Fruit fly (Drosophila melanogaster) whole organism, wandering third instar larva: ENCODE measurements around the gene dnt.
A peak's percentile ranks its signal among the peaks of the same experiment; 100 is the strongest.

Experiments
- Abd-B ChIP-seq: fragments of >200 bp; optimal IDR thresholded peaks from 2 replicates; lab custom pipeline; 2017; ENCODE audit warnings: missing biosample characterization, missing genetic modification characterization
- CG32264 ChIP-seq: fragments of 200-800 bp; sonication (Bioruptor generic); optimal IDR thresholded peaks from 2 replicates; lab custom pipeline; 2016; ENCODE audit warnings: missing biosample characterization, missing genetic modification characterization
- CG9705 ChIP-seq: fragments of 200-800 bp; sonication (Bioruptor generic); optimal IDR thresholded peaks from 2 replicates; lab custom pipeline; 2018; ENCODE audit warnings: missing biosample characterization, mild to moderate bottlenecking, missing genetic modification characterization
- Dfd ChIP-seq: fragments of >200 bp; optimal IDR thresholded peaks from 2 replicates; lab custom pipeline; 2017; ENCODE audit warnings: missing biosample characterization, missing genetic modification characterization
- Dif ChIP-seq: fragments of 200-275, 200-300 bp; sonication (Bioruptor generic); optimal IDR thresholded peaks from 2 replicates; lab custom pipeline; 2018; ENCODE audit warnings: missing biosample characterization, missing genetic modification characterization; ENCODE audit not compliant: partially characterized antibody
- HLH106 ChIP-seq: fragments of 200-800 bp; optimal IDR thresholded peaks from 3 replicates; lab custom pipeline; 2019; ENCODE audit warnings: missing biosample characterization, mild to moderate bottlenecking, missing genetic modification characterization, moderate library complexity
- Hnf4 ChIP-seq: fragments of 200-800 bp; sonication (Bioruptor generic); optimal IDR thresholded peaks from 2 replicates; lab custom pipeline; 2016; ENCODE audit warnings: missing biosample characterization, mild to moderate bottlenecking, missing genetic modification characterization
- Hr78 ChIP-seq: fragments of >200 bp; optimal IDR thresholded peaks from 2 replicates; lab custom pipeline; 2017; ENCODE audit warnings: missing biosample characterization, missing genetic modification characterization
- Hr83 ChIP-seq: fragments of 200-300 bp; sonication (Bioruptor generic); optimal IDR thresholded peaks from 2 replicates; lab custom pipeline; 2016; ENCODE audit warnings: missing biosample characterization, mild to moderate bottlenecking, missing genetic modification characterization, moderate library complexity; ENCODE audit not compliant: poor library complexity, severe bottlenecking
- Jra ChIP-seq: sonication (Bioruptor generic); optimal IDR thresholded peaks from 2 replicates; lab custom pipeline; 2016; ENCODE audit warnings: missing biosample characterization, missing genetic modification characterization
- Myc ChIP-seq: fragments of >200 bp; optimal IDR thresholded peaks from 2 replicates; lab custom pipeline; 2017
- N ChIP-seq: fragments of >200 bp; optimal IDR thresholded peaks from 2 replicates; lab custom pipeline; 2018; ENCODE audit warnings: missing biosample characterization, missing external identifiers, missing genetic modification characterization
- OdsH ChIP-seq: fragments of 200-800 bp; sonication (Bioruptor generic); optimal IDR thresholded peaks from 2 replicates; lab custom pipeline; 2016; ENCODE audit warnings: missing biosample characterization, mild to moderate bottlenecking, missing genetic modification characterization
- Rel ChIP-seq, 2 experiments: fragments of 200-800 bp; sonication (Bioruptor generic) in 1 of 2; optimal IDR thresholded peaks; 2 replicates in 1 of 2; 3 replicates in 1 of 2; lab custom pipeline; 2016 to 2019; ENCODE audit warnings: mild to moderate bottlenecking in 2 of 2, missing biosample characterization in 2 of 2, missing genetic modification characterization in 2 of 2, moderate library complexity in 1 of 2
- Sp1 ChIP-seq: fragments of 200-800 bp; sonication (Bioruptor generic); optimal IDR thresholded peaks from 3 replicates; lab custom pipeline; 2019; ENCODE audit warnings: missing biosample characterization, mild to moderate bottlenecking, missing genetic modification characterization, moderate library complexity
- Vsx2 ChIP-seq: fragments of 200-300, 225-300 bp; sonication (Bioruptor generic); optimal IDR thresholded peaks from 2 replicates; lab custom pipeline; 2018; ENCODE audit warnings: missing biosample characterization, missing genetic modification characterization; ENCODE audit not compliant: partially characterized antibody
- br ChIP-seq: fragments of 200-800 bp; sonication (Bioruptor generic); optimal IDR thresholded peaks from 2 replicates; lab custom pipeline; 2016; ENCODE audit warnings: missing biosample characterization, missing genetic modification characterization
- brk ChIP-seq: fragments of 200-800 bp; sonication (Bioruptor generic); optimal IDR thresholded peaks from 2 replicates; lab custom pipeline; 2016; ENCODE audit warnings: missing biosample characterization, mild to moderate bottlenecking, missing genetic modification characterization
- dl ChIP-seq, 2 experiments: fragments of 175-275, 200-275 bp in 1 of 2; fragments of 200-275 bp in 1 of 2; sonication (Bioruptor generic); optimal IDR thresholded peaks; lab custom pipeline; 2018; ENCODE audit warnings: mild to moderate bottlenecking in 2 of 2, missing biosample characterization in 2 of 2, missing genetic modification characterization in 2 of 2, moderate library complexity in 2 of 2; ENCODE audit not compliant: partially characterized antibody in 2 of 2, insufficient read depth in 1 of 2
- dmrt93B ChIP-seq: fragments of 200-800 bp; sonication (Bioruptor generic); optimal IDR thresholded peaks from 2 replicates; lab custom pipeline; 2018; ENCODE audit warnings: missing biosample characterization, mild to moderate bottlenecking, missing genetic modification characterization
- dsf ChIP-seq: sonication (Bioruptor generic); optimal IDR thresholded peaks from 2 replicates; lab custom pipeline; 2016; ENCODE audit warnings: missing biosample characterization, missing genetic modification characterization, borderline replicate concordance
- ey ChIP-seq: fragments of 200-800 bp; sonication (Bioruptor generic); optimal IDR thresholded peaks from 2 replicates; lab custom pipeline; 2016; ENCODE audit warnings: missing biosample characterization, missing genetic modification characterization
- foxo ChIP-seq, 2 experiments: fragments of 200-800 bp; sonication (Bioruptor generic); optimal IDR thresholded peaks; 2 replicates in 1 of 2; 3 replicates in 1 of 2; lab custom pipeline; 2016 to 2017; ENCODE audit warnings: missing biosample characterization in 2 of 2, missing genetic modification characterization in 2 of 2
- fru ChIP-seq: fragments of 200-800 bp; sonication (Bioruptor generic); optimal IDR thresholded peaks from 3 replicates; lab custom pipeline; 2016; ENCODE audit warnings: missing biosample characterization, mild to moderate bottlenecking, missing genetic modification characterization
- h ChIP-seq: fragments of 200-800 bp; sonication (Bioruptor generic); optimal IDR thresholded peaks from 3 replicates; lab custom pipeline; 2016; ENCODE audit warnings: missing biosample characterization, mild to moderate bottlenecking, missing genetic modification characterization
- lola ChIP-seq: fragments of >200 bp; optimal IDR thresholded peaks from 2 replicates; lab custom pipeline; 2017; ENCODE audit warnings: missing biosample characterization, missing genetic modification characterization
- pan ChIP-seq: fragments of >200 bp; optimal IDR thresholded peaks from 2 replicates; lab custom pipeline; 2017
- psq ChIP-seq: fragments of 200-800 bp; sonication (Bioruptor generic); optimal IDR thresholded peaks from 3 replicates; lab custom pipeline; 2017; ENCODE audit warnings: missing biosample characterization, mild to moderate bottlenecking, missing genetic modification characterization, moderate library complexity
- rgr ChIP-seq: fragments of 200-800 bp; sonication (Bioruptor generic); optimal IDR thresholded peaks from 3 replicates; lab custom pipeline; 2016; ENCODE audit warnings: missing biosample characterization, mild to moderate bottlenecking, missing genetic modification characterization
- sage ChIP-seq: fragments of 200-800 bp; sonication (Bioruptor generic); optimal IDR thresholded peaks from 2 replicates; lab custom pipeline; 2016; ENCODE audit warnings: missing biosample characterization, mild to moderate bottlenecking, missing genetic modification characterization
- sv ChIP-seq: fragments of 200-800 bp; sonication (Bioruptor generic); optimal IDR thresholded peaks from 3 replicates; lab custom pipeline; 2016; ENCODE audit warnings: missing biosample characterization, missing genetic modification characterization
- tai ChIP-seq: sonication (Bioruptor generic); optimal IDR thresholded peaks from 2 replicates; lab custom pipeline; 2016; ENCODE audit warnings: missing biosample characterization, missing genetic modification characterization
- usp ChIP-seq: fragments of >200 bp; optimal IDR thresholded peaks from 2 replicates; lab custom pipeline; 2017; ENCODE audit warnings: missing biosample characterization, missing genetic modification characterization
- woc ChIP-seq: sonication (Bioruptor generic); optimal IDR thresholded peaks from 2 replicates; lab custom pipeline; 2016; ENCODE audit warnings: missing biosample characterization, mild to moderate bottlenecking, missing genetic modification characterization

Gene dnt

DNA sequence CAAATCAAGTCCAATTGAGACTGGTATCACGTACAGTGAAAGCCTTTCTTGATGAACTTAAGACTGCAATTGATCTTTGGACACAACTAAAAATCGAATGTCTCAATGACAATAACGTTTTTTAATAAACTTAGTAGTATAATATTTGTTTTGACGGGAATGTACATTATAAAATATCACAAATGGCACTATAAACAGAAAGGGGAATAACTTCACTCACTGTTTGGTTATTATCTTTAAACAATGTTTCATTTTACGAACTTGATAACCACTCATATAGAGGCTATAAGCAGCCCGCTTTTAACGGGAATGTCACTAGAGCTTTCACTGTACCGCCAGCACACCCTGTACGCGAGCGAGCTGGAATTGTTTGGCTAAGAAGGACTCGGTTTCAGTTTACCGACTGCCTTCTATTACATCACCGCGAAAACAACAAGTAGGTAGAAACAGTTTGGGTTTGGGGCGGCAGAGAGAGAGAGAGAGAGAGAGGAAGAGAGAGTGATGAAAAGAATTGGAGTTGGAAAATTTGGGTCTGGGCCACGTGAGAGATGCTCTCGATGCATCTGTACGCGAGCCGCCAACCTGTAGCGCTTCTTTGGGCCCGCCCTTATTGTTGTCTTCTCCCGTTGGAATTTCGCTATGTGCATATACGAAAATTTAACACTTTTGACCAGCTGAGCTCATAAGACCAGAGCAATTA, 34.7 kb upstream of the dnt start:
- TF ChIP-seq brk (GFP tag; lab: Kevin White, UChicago), result no peak
- TF ChIP-seq rgr (GFP tag; lab: Kevin White, UChicago), result peak; percentile 64
- TF ChIP-seq N (GFP tag; lab: Kevin White, UChicago), result no peak
- no peak for TF ChIP-seq sv (GFP tag; lab: Kevin White, UChicago)
- TF ChIP-seq Dif, result peak; percentile 75
- peak; percentile 75 for TF ChIP-seq fru (GFP tag; lab: Kevin White, UChicago)
- no peak for TF ChIP-seq Hr78
- no peak for TF ChIP-seq Rel (GFP tag; optimal IDR thresholded peaks at IDR 0.05; lab: Kevin White, UChicago)
- TF ChIP-seq Rel (tag; optimal IDR thresholded peaks at IDR 0.05; lab: Kevin White, UChicago), result peak; percentile 60
- TF ChIP-seq tai (GFP tag; lab: Kevin White, UChicago), result peak; percentile 53
- TF ChIP-seq CG9705, result peak; percentile 33
- TF ChIP-seq pan, result no peak
- peak; percentile 78 for TF ChIP-seq HLH106 (tag; lab: Kevin White, UChicago)
- no peak for TF ChIP-seq Jra (GFP tag; lab: Kevin White, UChicago)
- peak; percentile 72 for TF ChIP-seq Sp1 (GFP tag; lab: Kevin White, UChicago)
- TF ChIP-seq woc (GFP tag; lab: Kevin White, UChicago), result peak; percentile 61
- TF ChIP-seq usp (GFP tag; lab: Kevin White, UChicago), result no peak
- peak in 1 of 2 experiments; percentile 33 for TF ChIP-seq dl (GFP tag; optimal IDR thresholded peaks at IDR 0.05; lab: Kevin White, UChicago; ENCODE audit: insufficient read depth in 1 of 2, partially characterized antibody in 2 of 2)
- peak; percentile 60 for TF ChIP-seq br
- TF ChIP-seq OdsH (GFP tag; lab: Kevin White, UChicago), result peak; percentile 64
- TF ChIP-seq foxo (GFP tag; optimal IDR thresholded peaks at IDR 0.05; lab: Kevin White, UChicago), result peak in 1 of 2 experiments; percentile 75
- peak; percentile 37 for TF ChIP-seq dmrt93B (GFP tag; lab: Kevin White, UChicago)
- peak; percentile 68 for TF ChIP-seq h
- no peak for TF ChIP-seq Dfd
- TF ChIP-seq Hnf4 (GFP tag; lab: Kevin White, UChicago), result peak; percentile 22
- TF ChIP-seq sage (GFP tag; lab: Kevin White, UChicago), result peak; percentile 22
- TF ChIP-seq ey (GFP tag; lab: Kevin White, UChicago), result peak; percentile 56
- no peak for TF ChIP-seq Myc (lab: Kevin White, UChicago)
- TF ChIP-seq Abd-B (GFP tag; lab: Kevin White, UChicago), result no peak
- TF ChIP-seq psq, result peak; percentile 47
- TF ChIP-seq lola (GFP tag; lab: Kevin White, UChicago), result no peak
- TF ChIP-seq CG32264, result peak; percentile 43
- TF ChIP-seq, all 38 proteins: peak for 20

DNA sequence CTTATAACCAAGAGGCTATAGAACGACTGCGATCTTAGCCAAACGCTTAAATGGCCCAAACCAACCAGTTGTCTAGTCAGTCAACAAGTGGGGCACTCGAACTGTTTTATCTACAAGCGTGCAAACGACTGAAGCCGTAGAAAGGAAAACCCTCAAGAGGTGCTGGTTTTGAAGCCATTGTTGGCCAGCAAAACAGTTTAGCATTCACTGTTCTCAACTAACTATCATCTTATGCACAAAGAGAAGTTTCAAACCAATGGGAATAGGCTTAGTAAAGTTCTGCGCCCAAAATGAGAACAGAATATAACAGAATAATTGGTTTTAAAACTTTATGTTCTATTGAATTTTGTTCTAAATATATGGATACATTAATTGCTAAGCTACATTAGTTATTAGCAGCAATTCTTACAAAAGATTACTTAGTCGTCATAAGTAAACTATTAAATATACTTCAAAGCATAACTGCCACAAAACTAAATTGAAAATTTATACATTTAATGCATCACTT, 30.7 kb upstream of the dnt start, which contains the start of gene CG31798:
TSS of gene CG31798 (plus strand) at position 458 of the 508 bp plus-strand sequence.
- TF ChIP-seq Myc (lab: Kevin White, UChicago), result peak; percentile 89
- TF ChIP-seq Rel (GFP tag; optimal IDR thresholded peaks at IDR 0.05; lab: Kevin White, UChicago), result no peak
- no peak for TF ChIP-seq Rel (tag; optimal IDR thresholded peaks at IDR 0.05; lab: Kevin White, UChicago)
- TF ChIP-seq foxo (GFP tag; optimal IDR thresholded peaks at IDR 0.05; lab: Kevin White, UChicago), result no peak
- TF ChIP-seq h, result no peak
- no peak for TF ChIP-seq ey (GFP tag; lab: Kevin White, UChicago)
- no peak for TF ChIP-seq sv (GFP tag; lab: Kevin White, UChicago)
- TF ChIP-seq Vsx2 (GFP tag; lab: Kevin White, UChicago), result no peak

DNA sequence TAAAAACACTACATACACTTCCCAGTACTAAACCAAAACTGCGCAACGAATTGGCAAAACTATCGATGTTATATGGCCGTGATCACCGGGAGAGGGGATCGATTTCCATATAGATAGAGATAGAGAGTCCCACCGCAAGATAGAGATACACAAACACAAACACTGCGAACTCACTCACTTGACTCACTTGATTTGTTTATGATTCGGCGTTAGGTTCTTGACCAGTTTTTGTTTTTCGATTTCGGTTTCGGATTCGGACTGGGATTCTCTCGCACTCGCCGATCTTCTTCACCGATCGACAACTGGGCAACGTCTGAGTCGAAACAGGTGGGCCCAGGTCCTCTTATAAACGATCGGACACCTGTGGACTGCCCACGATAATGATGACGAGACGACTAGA, 26.7 kb upstream of the dnt start, which contains the start of gene CG17549:
TSS of gene CG17549 (minus strand) at position 327 of the 400 bp plus-strand sequence.
- TF ChIP-seq dsf, result no peak
- peak; percentile 11 for TF ChIP-seq Hr83 (GFP tag; lab: Kevin White, UChicago)
- no peak for TF ChIP-seq Rel (GFP tag; optimal IDR thresholded peaks at IDR 0.05; lab: Kevin White, UChicago)
- peak; percentile 17 for TF ChIP-seq Rel (tag; optimal IDR thresholded peaks at IDR 0.05; lab: Kevin White, UChicago)
